Worm (Caenorhabditis elegans) whole organism, young adult: ENCODE data around the gene F21C10.4.

Source experiments
- F10E7.11 ChIP-seq: sonication (generic microtip); optimal IDR thresholded peaks from 2 replicates; lab custom pipeline; 2017; ENCODE audit warnings: mild to moderate bottlenecking, missing genetic modification characterization, moderate library complexity, missing compliant biosample characterization
- F33H1.4 ChIP-seq: fragments of 200-800 bp; sonication (Bioruptor generic); IDR thresholded peaks from 2 replicates; pipeline ENCODE4 v1.3.6; 2022; ENCODE audit warnings: missing genetic modification reagents, missing genetic modification characterization, missing compliant biosample characterization
- aptf-2 ChIP-seq: fragments of 200-800 bp; sonication (Bioruptor generic); conservative IDR thresholded peaks from 2 replicates; pipeline ENCODE4 v1.3.6; 2022; ENCODE audit warnings: missing genetic modification reagents, missing genetic modification characterization, missing compliant biosample characterization
- attf-5 ChIP-seq: fragments of 200-800 bp; sonication (Bioruptor generic); optimal IDR thresholded peaks from 2 replicates; lab custom pipeline; 2018; ENCODE audit warnings: mild to moderate bottlenecking, missing genetic modification characterization, missing compliant biosample characterization
- ceh-91 ChIP-seq: fragments of 200-800 bp; sonication (Bioruptor generic); IDR thresholded peaks from 2 replicates; pipeline ENCODE4 v1.3.6; 2022; ENCODE audit warnings: missing genetic modification reagents, missing genetic modification characterization, missing compliant biosample characterization
- dpff-1 ChIP-seq: sonication (generic microtip); optimal IDR thresholded peaks from 2 replicates; lab custom pipeline; 2017; ENCODE audit warnings: mild to moderate bottlenecking, missing genetic modification characterization, missing compliant biosample characterization
- egl-18 ChIP-seq: fragments of 200-800 bp; sonication (Bioruptor generic); IDR thresholded peaks from 2 replicates; pipeline ENCODE4 v1.3.6; 2022; ENCODE audit warnings: missing genetic modification reagents, missing genetic modification characterization, missing compliant biosample characterization
- lin-40 ChIP-seq: sonication (generic microtip); optimal IDR thresholded peaks from 2 replicates; lab custom pipeline; 2016; ENCODE audit warnings: missing genetic modification characterization, mild to moderate bottlenecking, missing compliant biosample characterization, missing genotype, missing genetic modification reagents
- nhr-90 ChIP-seq: sonication (generic microtip); optimal IDR thresholded peaks from 2 replicates; lab custom pipeline; 2016; ENCODE audit warnings: missing genotype, mild to moderate bottlenecking, missing genetic modification characterization, missing compliant biosample characterization
- pha-4 ChIP-seq: fragments of 150-350 bp; sonication (generic microtip); optimal IDR thresholded peaks from 2 replicates; lab custom pipeline; 2014; ENCODE audit warnings: missing biosample characterization, missing genetic modification reagents, missing genetic modification characterization
- snpc-4 ChIP-seq, 5 experiments: fragments of 150-350 bp in 1 of 5; sonication (generic microtip) in 4 of 5; optimal IDR thresholded peaks; 2 replicates each; lab custom pipeline; 2014 to 2018; ENCODE audit warnings: missing genetic modification characterization in 5 of 5, missing biosample characterization in 3 of 5, antibody characterized with exemption in 2 of 5, mild to moderate bottlenecking in 2 of 5, missing compliant biosample characterization in 2 of 5, missing genotype in 2 of 5, moderate library complexity in 2 of 5, missing genetic modification reagents in 1 of 5
- somi-1 ChIP-seq: fragments of 200-800 bp; sonication (Bioruptor generic); optimal IDR thresholded peaks from 2 replicates; lab custom pipeline; 2018; ENCODE audit warnings: mild to moderate bottlenecking, missing genetic modification characterization, missing compliant biosample characterization
- ztf-26 ChIP-seq: sonication (generic microtip); optimal IDR thresholded peaks from 2 replicates; lab custom pipeline; 2017; ENCODE audit warnings: missing genetic modification characterization, missing compliant biosample characterization

DNA sequence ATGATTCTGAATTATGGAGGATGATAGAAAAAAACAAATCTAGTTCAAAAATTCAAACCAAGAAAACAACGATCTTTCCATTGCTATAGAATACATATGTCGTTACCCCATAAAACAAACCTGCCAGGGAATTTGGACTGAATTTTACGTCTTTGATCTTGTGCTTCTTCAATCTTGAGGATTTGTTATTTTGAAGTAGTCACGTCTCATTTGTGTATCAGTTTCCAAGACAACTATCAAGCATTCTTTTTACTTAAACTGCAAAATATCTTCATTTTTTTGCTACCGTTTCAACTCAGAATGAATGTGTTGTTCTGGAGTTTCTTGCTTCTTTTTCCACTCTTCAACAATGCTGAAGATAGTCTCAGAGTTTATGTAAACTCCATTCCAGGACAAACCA lies 4.3 kb downstream of the F21C10.4 start, which contains the start of gene F21C10.19:
- TF ChIP-seq somi-1 (GFP tag; lab: Kevin White, UChicago): no peak
- TF ChIP-seq F33H1.4 (GFP tag; lab: Robert Waterston, UW): no peak
- no peak for TF ChIP-seq nhr-90 (tag; lab: Kevin White, UChicago)
- no peak for TF ChIP-seq aptf-2
- no peak for TF ChIP-seq snpc-4 (GFP tag; optimal IDR thresholded peaks at IDR 0.05; lab: Kevin White, UChicago)
- TF ChIP-seq snpc-4 (tag; optimal IDR thresholded peaks at IDR 0.05; lab: Kevin White, UChicago): no peak
- TF ChIP-seq dpff-1 (tag; lab: Kevin White, UChicago): no peak
- TF ChIP-seq pha-4: no peak
- TF ChIP-seq ceh-91 (GFP tag; lab: Robert Waterston, UW): no peak
- no peak for TF ChIP-seq ztf-26 (tag; lab: Kevin White, UChicago)
- no peak for TF ChIP-seq attf-5 (GFP tag; lab: Kevin White, UChicago)
- no peak for TF ChIP-seq F10E7.11
- no peak for TF ChIP-seq egl-18 (GFP tag; lab: Robert Waterston, UW)
- TF ChIP-seq lin-40: no peak
